Fruit fly (Drosophila melanogaster) whole organism, embryonic: ENCODE data around the gene CG31792.

Experiments
- Antp ChIP-seq: fragments of 200-800 bp; sonication (Bioruptor generic); optimal IDR thresholded peaks from 3 replicates; lab custom pipeline; 2016; ENCODE audit warnings: missing biosample characterization, missing genetic modification characterization
- Asciz ChIP-seq: fragments of 200-800 bp; sonication (Bioruptor generic); optimal IDR thresholded peaks from 2 replicates; lab custom pipeline; 2017; ENCODE audit warnings: missing biosample characterization, mild to moderate bottlenecking, missing genetic modification characterization, missing genetic modification reagents
- C15 ChIP-seq: fragments of 200-800 bp; sonication (Bioruptor generic); IDR thresholded peaks from 3 replicates; pipeline ENCODE4 v1.3.6; 2022; ENCODE audit warnings: missing biosample characterization, missing genetic modification characterization
- CG12659 ChIP-seq: fragments of 200-800 bp; sonication (Bioruptor generic); optimal IDR thresholded peaks from 3 replicates; lab custom pipeline; 2017; ENCODE audit warnings: mild to moderate bottlenecking, missing biosample characterization, missing genetic modification reagents, missing genetic modification characterization
- CG14860 ChIP-seq: fragments of 200-800 bp; sonication (Bioruptor generic); IDR thresholded peaks from 3 replicates; pipeline ENCODE4 v1.3.6; 2022; ENCODE audit warnings: missing biosample characterization, missing genetic modification characterization; ENCODE audit not compliant: partially characterized antibody
- CG1832 ChIP-seq: fragments of 200-800 bp; sonication (Bioruptor generic); optimal IDR thresholded peaks from 2 replicates; lab custom pipeline; 2017; ENCODE audit warnings: missing biosample characterization, mild to moderate bottlenecking, missing genetic modification characterization, inconsistent platforms
- CG18476 ChIP-seq: fragments of 200-800 bp; sonication (Bioruptor generic); optimal IDR thresholded peaks from 2 replicates; lab custom pipeline; 2016; ENCODE audit warnings: missing biosample characterization, mild to moderate bottlenecking, missing genetic modification characterization
- CG2129 ChIP-seq: fragments of 200-800 bp; sonication (Bioruptor generic); IDR thresholded peaks from 2 replicates; pipeline ENCODE4 v1.3.6; 2022; ENCODE audit warnings: missing biosample characterization, missing genetic modification characterization; ENCODE audit not compliant: partially characterized antibody
- CG3163 ChIP-seq: fragments of 200-800 bp; sonication (Bioruptor generic); optimal IDR thresholded peaks from 3 replicates; lab custom pipeline; 2016; ENCODE audit warnings: missing biosample characterization, missing genetic modification characterization
- CG34422 ChIP-seq: fragments of 200-800 bp; sonication (Bioruptor generic); IDR thresholded peaks from 3 replicates; pipeline ENCODE4 v1.3.6; 2022; ENCODE audit warnings: missing biosample characterization, missing genetic modification characterization
- CG4617 ChIP-seq: fragments of 200-800 bp; sonication (Bioruptor generic); optimal IDR thresholded peaks from 3 replicates; lab custom pipeline; 2016; ENCODE audit warnings: missing biosample characterization, missing genetic modification characterization, borderline replicate concordance
- CG4730 ChIP-seq: fragments of 200-800 bp; sonication (Bioruptor generic); IDR thresholded peaks from 2 replicates; pipeline ENCODE4 v1.3.6; 2022; ENCODE audit warnings: missing biosample characterization, missing genetic modification characterization
- CG6689 ChIP-seq: fragments of 200-800 bp; sonication (Bioruptor generic); IDR thresholded peaks from 2 replicates; pipeline ENCODE4 v1.3.6; 2022; ENCODE audit warnings: missing biosample characterization, missing genetic modification characterization
- CG7987 ChIP-seq: fragments of 200-800 bp; sonication (Bioruptor generic); optimal IDR thresholded peaks from 2 replicates; lab custom pipeline; 2018; ENCODE audit warnings: missing biosample characterization, mild to moderate bottlenecking, missing genetic modification characterization, moderate library complexity
- CG9797 ChIP-seq: fragments of 200-800 bp; sonication (Bioruptor generic); optimal IDR thresholded peaks from 3 replicates; lab custom pipeline; 2018; ENCODE audit warnings: missing biosample characterization, mild to moderate bottlenecking, missing genetic modification characterization
- CkIIα-i1 ChIP-seq: fragments of 200-800 bp; sonication (Bioruptor generic); IDR thresholded peaks from 2 replicates; pipeline ENCODE4 v1.3.6; 2022; ENCODE audit warnings: missing biosample characterization, missing genetic modification characterization
- Dfd ChIP-seq, 2 experiments: fragments of >200 bp; optimal IDR thresholded peaks; 2 replicates each; lab custom pipeline; 2017; ENCODE audit warnings: missing biosample characterization in 2 of 2, missing genetic modification characterization in 2 of 2
- Hmx ChIP-seq: fragments of 200-800 bp; sonication (Bioruptor generic); optimal IDR thresholded peaks from 2 replicates; lab custom pipeline; 2016; ENCODE audit warnings: missing biosample characterization, missing genetic modification characterization
- NC2β ChIP-seq: fragments of 200-800 bp; sonication (Bioruptor generic); optimal IDR thresholded peaks from 2 replicates; lab custom pipeline; 2016; ENCODE audit warnings: missing biosample characterization, missing genetic modification characterization
- Ptx1 ChIP-seq: fragments of 200-800 bp; sonication (Bioruptor generic); IDR thresholded peaks from 2 replicates; pipeline ENCODE4 v1.3.6; 2022; ENCODE audit warnings: missing biosample characterization, missing genetic modification characterization
- Sox100B ChIP-seq: fragments of 200-800 bp; sonication (Bioruptor generic); optimal IDR thresholded peaks from 3 replicates; lab custom pipeline; 2018; ENCODE audit warnings: missing biosample characterization, mild to moderate bottlenecking, missing genetic modification characterization
- Sry-δ ChIP-seq: fragments of 200-800 bp; sonication (Bioruptor generic); optimal IDR thresholded peaks from 2 replicates; lab custom pipeline; 2016; ENCODE audit warnings: missing biosample characterization, missing genetic modification characterization
- Ssrp ChIP-seq: fragments of 200-800 bp; sonication (Bioruptor generic); optimal IDR thresholded peaks from 2 replicates; lab custom pipeline; 2018; ENCODE audit warnings: missing biosample characterization, mild to moderate bottlenecking, missing genetic modification characterization, moderate library complexity
- al ChIP-seq: fragments of 200-800 bp; sonication (Bioruptor generic); IDR thresholded peaks from 2 replicates; pipeline ENCODE4 v1.3.6; 2022; ENCODE audit warnings: missing biosample characterization, missing genetic modification characterization
- ap ChIP-seq: fragments of 200-800 bp; sonication (Bioruptor generic); IDR thresholded peaks from 2 replicates; pipeline ENCODE4 v1.3.6; 2022; ENCODE audit warnings: missing biosample characterization, missing genetic modification characterization
- ato ChIP-seq: fragments of 200-800 bp; sonication (Bioruptor generic); IDR thresholded peaks from 2 replicates; pipeline ENCODE4 v1.3.6; 2022; ENCODE audit warnings: missing biosample characterization, missing genetic modification characterization; ENCODE audit not compliant: partially characterized antibody
- caup ChIP-seq: fragments of 200-800 bp; sonication (Bioruptor generic); optimal IDR thresholded peaks from 3 replicates; lab custom pipeline; 2017; ENCODE audit warnings: missing biosample characterization, mild to moderate bottlenecking, missing genetic modification characterization, moderate library complexity; ENCODE audit not compliant: severe bottlenecking
- chn ChIP-seq: fragments of 200-800 bp; sonication (Bioruptor generic); optimal IDR thresholded peaks from 2 replicates; lab custom pipeline; 2016; ENCODE audit warnings: missing biosample characterization, missing genetic modification characterization
- disco-r ChIP-seq: fragments of 200-800 bp; sonication (Bioruptor generic); optimal IDR thresholded peaks from 2 replicates; lab custom pipeline; 2016; ENCODE audit warnings: missing biosample characterization, missing genetic modification characterization
- dm ChIP-seq: fragments of 200-800 bp; sonication (Bioruptor generic); optimal IDR thresholded peaks from 3 replicates; lab custom pipeline; 2016; ENCODE audit warnings: missing biosample characterization, missing genetic modification characterization
- eve ChIP-seq, 2 experiments: fragments of >200 bp; optimal IDR thresholded peaks; 2 replicates each; lab custom pipeline; 2017; ENCODE audit warnings: missing biosample characterization in 2 of 2, missing genetic modification characterization in 2 of 2
- fd102C ChIP-seq: fragments of 200-800 bp; sonication (Bioruptor generic); optimal IDR thresholded peaks from 2 replicates; lab custom pipeline; 2018; ENCODE audit warnings: missing biosample characterization, mild to moderate bottlenecking, missing genetic modification characterization, moderate library complexity
- gt ChIP-seq: fragments of 200-800 bp; sonication (Bioruptor generic); IDR thresholded peaks from 2 replicates; pipeline ENCODE4 v1.3.6; 2022; ENCODE audit warnings: missing biosample characterization, missing genetic modification characterization
- nau ChIP-seq: fragments of 200-800 bp; sonication (Bioruptor generic); optimal IDR thresholded peaks from 3 replicates; lab custom pipeline; 2017; ENCODE audit warnings: missing biosample characterization, mild to moderate bottlenecking, missing genetic modification characterization, missing genetic modification reagents
- pho ChIP-seq: fragments of 200-800 bp; sonication (Bioruptor generic); optimal IDR thresholded peaks from 2 replicates; lab custom pipeline; 2016; ENCODE audit warnings: missing biosample characterization, missing genetic modification characterization
- prd ChIP-seq, 3 experiments: fragments of >200 bp in 2 of 3; fragments of 200-800 bp in 1 of 3; sonication (Bioruptor generic) in 1 of 3; optimal IDR thresholded peaks in 2 of 3; IDR thresholded peaks in 1 of 3; 2 replicates in 2 of 3; 3 replicates in 1 of 3; pipeline versions ENCODE4 v1.3.6 to Lab custom; 2017 to 2022; ENCODE audit warnings: missing biosample characterization in 1 of 3, missing genetic modification characterization in 1 of 3
- stwl ChIP-seq: fragments of 200-800 bp; sonication (Bioruptor generic); optimal IDR thresholded peaks from 3 replicates; lab custom pipeline; 2018; ENCODE audit warnings: missing biosample characterization, mild to moderate bottlenecking, missing genetic modification characterization, moderate library complexity
- tin ChIP-seq: fragments of 200-800 bp; sonication (Bioruptor generic); optimal IDR thresholded peaks from 3 replicates; lab custom pipeline; 2016; ENCODE audit warnings: missing biosample characterization, missing genetic modification characterization
- toy ChIP-seq: fragments of 200-800 bp; sonication (Bioruptor generic); IDR thresholded peaks from 2 replicates; pipeline ENCODE4 v1.3.6; 2022; ENCODE audit warnings: missing biosample characterization, missing genetic modification characterization
- unpg ChIP-seq: fragments of 200-800 bp; sonication (Bioruptor generic); optimal IDR thresholded peaks from 3 replicates; lab custom pipeline; 2018; ENCODE audit warnings: missing biosample characterization, mild to moderate bottlenecking, missing genetic modification characterization, moderate library complexity

CG31792 gene

DNA sequence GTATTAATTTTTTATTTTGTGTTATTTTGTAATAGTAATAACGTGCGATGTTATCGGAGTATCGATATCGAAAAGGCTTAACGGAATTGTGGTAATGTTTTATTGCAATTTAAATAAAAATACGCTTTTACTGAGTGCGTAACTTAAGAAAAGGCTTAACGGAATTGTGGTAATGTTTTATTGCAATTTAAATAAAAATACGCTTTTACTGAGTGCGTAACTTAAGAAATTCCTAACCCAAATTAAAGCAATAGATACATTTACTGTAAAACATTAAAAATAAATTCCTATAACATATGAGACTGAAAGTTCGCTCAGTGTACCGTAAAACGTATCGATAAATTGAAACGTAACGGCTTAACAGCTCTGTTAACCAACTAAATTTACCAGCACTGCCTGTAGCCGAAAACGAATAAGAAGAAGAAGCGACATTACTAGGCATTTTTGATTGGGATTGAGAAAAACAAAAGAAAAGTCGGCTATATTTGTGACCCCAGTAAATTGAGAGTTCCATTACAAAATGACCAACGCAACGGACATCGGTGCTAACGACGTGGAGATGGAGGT is 54.4 kb downstream of the CG31792 start, which contains the start of gene Rpn3 (continued):
- TF ChIP-seq tin (GFP tag; lab: Kevin White, UChicago) = peak; percentile 81
- TF ChIP-seq CG34422 (GFP tag; lab: Robert Waterston, UW) = peak; percentile 83
- TF ChIP-seq CkIIα-i1 = no peak
- no peak for TF ChIP-seq Dfd (GFP tag; optimal IDR thresholded peaks at IDR 0.05; lab: Kevin White, UChicago)
- TF ChIP-seq caup (GFP tag; lab: Kevin White, UChicago) = peak; percentile 73
- no peak for TF ChIP-seq CG1832
- TF ChIP-seq Sox100B (GFP tag; lab: Kevin White, UChicago) = no peak
- peak; percentile 84 for TF ChIP-seq unpg
- TF ChIP-seq CG6689 (GFP tag; lab: Robert Waterston, UW) = peak; percentile 91
- peak; percentile 75 for TF ChIP-seq CG18476
- no peak for TF ChIP-seq Asciz (GFP tag; lab: Kevin White, UChicago)
- 0 out of 2 replicates have a peak, but pooled peaks have one; percentile 19 for TF ChIP-seq gt
- peak; percentile 70 for TF ChIP-seq Ssrp
- TF ChIP-seq al (GFP tag; lab: Robert Waterston, UW) = peak; percentile 76
- peak; percentile 15 for TF ChIP-seq CG7987 (GFP tag; lab: Kevin White, UChicago)
- peak; percentile 66; the same call in 2 of the 3 replicates for TF ChIP-seq CG14860 (GFP tag; lab: Robert Waterston, UW)
- TF ChIP-seq eve (GFP tag; optimal IDR thresholded peaks at IDR 0.05; lab: Kevin White, UChicago) = no peak
- TF ChIP-seq Hmx = no peak
- TF ChIP-seq chn (GFP tag; lab: Kevin White, UChicago) = peak; percentile 77
- peak; percentile 65 for TF ChIP-seq Sry-δ (GFP tag; lab: Kevin White, UChicago)
- peak; percentile 68 for TF ChIP-seq Antp (GFP tag; lab: Kevin White, UChicago)
- TF ChIP-seq ato (GFP tag; lab: Robert Waterston, UW) = peak; percentile 67
- no peak for TF ChIP-seq prd (optimal IDR thresholded peaks at IDR 0.05; lab: Kevin White, UChicago)
- peak; percentile 92 for TF ChIP-seq prd (GFP tag; IDR thresholded peaks at IDR 0.05; lab: Robert Waterston, UW)
- peak; percentile 69 for TF ChIP-seq CG4617 (GFP tag; lab: Kevin White, UChicago)
- TF ChIP-seq CG12659 (GFP tag; lab: Kevin White, UChicago) = peak; percentile 91
- 0 out of 2 replicates have a peak, but pooled peaks have one; percentile 23 for TF ChIP-seq toy (GFP tag; lab: Robert Waterston, UW)
- TF ChIP-seq C15 = peak; percentile 73; the same call in 1 of the 3 replicates
- TF ChIP-seq disco-r = peak; percentile 60
- peak; percentile 28; the same call in 1 of the 2 replicates for TF ChIP-seq CG2129 (GFP tag; lab: Robert Waterston, UW)
- no peak for TF ChIP-seq nau (GFP tag; lab: Kevin White, UChicago)
- peak; percentile 73 for TF ChIP-seq stwl (tag; lab: Kevin White, UChicago)
- peak; percentile 82 for TF ChIP-seq pho
- no peak for TF ChIP-seq CG9797 (GFP tag; lab: Kevin White, UChicago)
- peak; percentile 88 for TF ChIP-seq NC2β (GFP tag; lab: Kevin White, UChicago)
- TF ChIP-seq dm (GFP tag; lab: Kevin White, UChicago) = peak; percentile 80
- TF ChIP-seq Ptx1 (GFP tag; lab: Robert Waterston, UW) = peak; percentile 91
- peak; percentile 37 for TF ChIP-seq fd102C (GFP tag; lab: Kevin White, UChicago)
- TF ChIP-seq CG4730 (GFP tag; lab: Robert Waterston, UW) = peak; percentile 82
- TF ChIP-seq CG3163 (GFP tag; lab: Kevin White, UChicago) = peak; percentile 60
- peak; percentile 80 for TF ChIP-seq ap (GFP tag; lab: Robert Waterston, UW)
